Worm (Caenorhabditis elegans) whole organism, midembryonic: ENCODE data around the gene ufd-2.

Experiments used
- T22C8.4 ChIP-seq: fragments of 200-800 bp; sonication (Bioruptor generic); IDR thresholded peaks from 2 replicates; pipeline ENCODE4 v1.3.6; 2022; ENCODE audit warnings: missing genetic modification characterization, missing compliant biosample characterization
- klf-2 ChIP-seq: fragments of 200-800 bp; sonication (Bioruptor generic); conservative IDR thresholded peaks from 2 replicates; pipeline ENCODE4 v1.3.6; 2022; ENCODE audit warnings: missing genetic modification reagents, missing genetic modification characterization, missing compliant biosample characterization
- ztf-29 ChIP-seq: fragments of 200-800 bp; sonication (Bioruptor generic); IDR thresholded peaks from 2 replicates; pipeline ENCODE4 v1.3.6; 2022; ENCODE audit warnings: missing genetic modification reagents, missing genetic modification characterization, missing compliant biosample characterization

DNA sequence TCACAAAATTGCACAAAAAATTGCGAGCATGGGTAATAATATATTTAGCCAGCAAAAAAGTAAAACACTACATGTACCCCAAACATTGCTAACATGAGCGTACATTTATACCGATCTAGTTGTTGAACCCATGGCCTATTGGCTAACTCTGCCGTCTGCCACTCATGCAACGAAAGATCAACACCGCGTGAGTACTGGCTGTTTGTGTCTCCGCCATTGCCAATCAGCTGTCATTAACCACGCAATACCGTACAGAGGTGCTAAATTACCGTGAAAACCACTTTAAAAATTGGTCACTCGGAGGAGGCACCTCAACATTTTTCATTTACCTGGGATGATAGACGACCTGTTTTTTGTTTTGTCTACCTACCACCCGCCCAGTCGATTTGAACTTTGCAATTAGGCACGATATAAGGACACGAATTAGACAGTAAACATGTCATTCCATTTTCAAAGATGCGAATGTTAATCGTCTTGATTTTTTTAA is 12.8 kb downstream of the ufd-2 start, which contains the start of gene K02C4.2:
- TF ChIP-seq ztf-29 (GFP tag; lab: Robert Waterston, UW) (peak; percentile 80), klf-2 (GFP tag; lab: Robert Waterston, UW) (peak; percentile 44; the same call in 1 of the 2 replicates), T22C8.4 (peak; percentile 71)
